Worm (Caenorhabditis elegans): ENCODE measurements around the gene cku-80.

The cku-80 gene

DNA sequence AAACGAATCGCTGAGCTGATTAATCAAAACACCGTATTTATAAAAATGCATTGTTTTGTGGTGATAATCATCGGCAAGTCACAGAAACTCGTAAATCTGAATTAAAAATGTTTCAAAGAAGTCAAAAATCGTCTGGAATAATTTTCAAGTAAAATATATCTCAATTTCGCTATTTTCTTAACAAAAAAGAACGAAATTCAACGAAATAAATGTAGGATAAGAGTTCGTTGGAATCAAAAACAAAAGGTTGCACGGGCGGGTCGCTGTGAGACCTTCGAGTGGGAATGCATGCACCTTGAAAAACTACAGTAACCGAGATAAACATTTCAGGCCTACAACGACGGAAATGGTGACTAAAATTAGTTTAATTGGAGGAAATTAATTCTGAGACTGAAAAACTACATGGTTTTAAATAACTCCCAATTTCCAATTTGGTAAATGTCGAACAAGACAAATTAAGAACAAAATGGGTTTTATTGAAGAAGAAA lies 14.7 kb downstream of the cku-80 start, which contains the start of gene C28A5.1:
Gene C28A5.1 (minus strand): TSS at position 51 of the 488 bp plus-strand sequence.
- TF ChIP-seq mep-1 (tag; optimal IDR thresholded peaks at IDR 0.05) (no peak), ces-1 (GFP tag; optimal IDR thresholded peaks at IDR 0.05) (no peak), sem-2 (GFP tag; optimal IDR thresholded peaks at IDR 0.05) (no peak), lin-32 (GFP tag; optimal IDR thresholded peaks at IDR 0.05) (no peak), mab-5 (tag; optimal IDR thresholded peaks at IDR 0.05) (no peak), cnd-1 (tag; optimal IDR thresholded peaks at IDR 0.05) (no peak), nhr-76 (tag; optimal IDR thresholded peaks at IDR 0.05) (no peak), ham-2 (GFP tag; optimal IDR thresholded peaks at IDR 0.05) (no peak), unc-62 (GFP tag; optimal IDR thresholded peaks at IDR 0.05) (no peak), M03D4.4 (tag; optimal IDR thresholded peaks at IDR 0.05) (no peak), lsy-2 (tag; optimal IDR thresholded peaks at IDR 0.05) (no peak), snpc-4 (tag; optimal IDR thresholded peaks at IDR 0.05) (no peak), blmp-1 (tag; optimal IDR thresholded peaks at IDR 0.05) (no peak), ceh-43 (GFP tag; optimal IDR thresholded peaks at IDR 0.05) (no peak), nhr-28 (tag; optimal IDR thresholded peaks at IDR 0.05) (no peak), nhr-237 (tag; optimal IDR thresholded peaks at IDR 0.05) (no peak), lin-13 (tag; optimal IDR thresholded peaks at IDR 0.05) (no peak)

- TF ChIP-seq drap-1 (GFP tag; optimal IDR thresholded peaks at IDR 0.05) (no peak), sptf-1 (tag; optimal IDR thresholded peaks at IDR 0.05) (no peak), nhr-2 (tag; optimal IDR thresholded peaks at IDR 0.05) (no peak), ces-1 (GFP tag; optimal IDR thresholded peaks at IDR 0.05) (no peak), ztf-11 (tag; optimal IDR thresholded peaks at IDR 0.05) (no peak), lin-13 (tag; optimal IDR thresholded peaks at IDR 0.05) (no peak), nhr-237 (tag; optimal IDR thresholded peaks at IDR 0.05) (no peak), mls-2 (tag; optimal IDR thresholded peaks at IDR 0.05) (no peak), unc-120 (tag; optimal IDR thresholded peaks at IDR 0.05; ENCODE audit: poor library complexity, severe bottlenecking) (no peak), snpc-4 (tag; optimal IDR thresholded peaks at IDR 0.05) (no peak), hlh-1 (tag; optimal IDR thresholded peaks at IDR 0.05) (no peak), elt-3 (tag; optimal IDR thresholded peaks at IDR 0.05) (no peak), blmp-1 (tag; optimal IDR thresholded peaks at IDR 0.05) (no peak), cnd-1 (tag; optimal IDR thresholded peaks at IDR 0.05) (no peak), ceh-39 (tag; optimal IDR thresholded peaks at IDR 0.05) (no peak), sem-2 (GFP tag; optimal IDR thresholded peaks at IDR 0.05) (no peak)
Measured at ce11 chrIII:4435262-4435661, 15.6 kb downstream of the cku-80 start.

DNA sequence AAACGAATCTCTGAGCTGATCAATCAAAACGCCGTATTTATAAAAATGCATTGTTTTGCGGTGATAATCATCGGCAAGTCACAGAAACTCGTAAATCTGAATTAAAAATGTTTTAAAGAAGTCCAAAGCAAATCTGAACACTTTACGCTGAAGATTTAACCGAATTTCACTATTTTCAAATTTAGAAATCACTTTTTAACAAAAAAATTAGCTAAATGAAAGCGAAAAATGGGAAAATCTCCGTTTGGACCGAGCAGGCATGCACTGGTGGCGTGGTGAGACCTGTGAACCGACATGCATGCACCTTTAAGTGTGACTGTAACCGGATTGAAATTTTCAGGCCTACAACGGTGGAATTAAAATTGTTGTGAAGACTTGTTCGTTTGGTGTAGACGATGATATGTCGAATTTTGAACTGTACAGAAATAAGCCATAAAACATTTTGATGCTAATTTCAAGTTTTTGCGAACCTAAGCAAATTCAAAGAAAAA lies 19.9 kb downstream of the cku-80 start, which contains the start of gene C28A5.2:
Gene C28A5.2 (minus strand): TSS at position 51 of the 491 bp plus-strand sequence.
- no peak for TF ChIP-seq sem-2 (GFP tag; optimal IDR thresholded peaks at IDR 0.05)
- TF ChIP-seq elt-3 (tag; optimal IDR thresholded peaks at IDR 0.05): no peak
- no peak for TF ChIP-seq flh-1 (GFP tag; optimal IDR thresholded peaks at IDR 0.05)
- TF ChIP-seq sptf-1 (tag; optimal IDR thresholded peaks at IDR 0.05): no peak
- TF ChIP-seq mep-1 (tag; optimal IDR thresholded peaks at IDR 0.05): no peak
- TF ChIP-seq cnd-1 (tag; optimal IDR thresholded peaks at IDR 0.05): no peak
- TF ChIP-seq snpc-4 (tag; optimal IDR thresholded peaks at IDR 0.05): no peak
- TF ChIP-seq mab-5 (tag; optimal IDR thresholded peaks at IDR 0.05): no peak
- TF ChIP-seq nhr-28 (tag; optimal IDR thresholded peaks at IDR 0.05): no peak
- no peak for TF ChIP-seq M03D4.4 (tag; optimal IDR thresholded peaks at IDR 0.05)
- TF ChIP-seq nhr-12 (tag; optimal IDR thresholded peaks at IDR 0.05): no peak
- TF ChIP-seq ceh-39 (tag; optimal IDR thresholded peaks at IDR 0.05): no peak
- no peak for TF ChIP-seq lin-13 (tag; optimal IDR thresholded peaks at IDR 0.05)
- no peak for TF ChIP-seq bed-3 (GFP tag; optimal IDR thresholded peaks at IDR 0.05)
- no peak for TF ChIP-seq elt-1 (tag; optimal IDR thresholded peaks at IDR 0.05; ENCODE audit: borderline replicate concordance, insufficient read depth)

DNA sequence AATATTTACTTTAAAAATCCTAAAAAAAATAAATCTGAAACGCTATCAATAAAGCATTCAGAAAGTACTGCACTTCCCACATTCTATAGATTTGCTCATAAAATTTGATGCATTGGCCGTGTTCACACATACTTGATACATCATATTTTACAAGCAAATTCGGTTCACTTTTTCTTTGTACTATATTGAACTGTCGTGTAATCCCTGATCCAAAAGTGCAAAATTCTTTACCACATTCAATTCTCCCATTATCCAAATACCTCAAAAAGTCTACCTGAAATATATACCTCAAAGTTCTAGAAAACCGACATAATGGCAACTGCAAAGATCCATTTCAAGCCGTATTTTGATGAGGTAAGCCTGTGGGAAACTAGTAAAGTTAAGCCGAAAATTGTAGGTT lies 22.1 kb downstream of the cku-80 start, which contains the start of gene nex-3:
Gene nex-3 (plus strand): TSS at position 301 of the 400 bp plus-strand sequence.
- no peak for TF ChIP-seq blmp-1 (tag; optimal IDR thresholded peaks at IDR 0.05)
- TF ChIP-seq lin-32 (GFP tag; optimal IDR thresholded peaks at IDR 0.05): no peak
- TF ChIP-seq mep-1 (tag; optimal IDR thresholded peaks at IDR 0.05): no peak
- TF ChIP-seq elt-3 (tag; optimal IDR thresholded peaks at IDR 0.05): no peak
- no peak for TF ChIP-seq nhr-2 (tag; optimal IDR thresholded peaks at IDR 0.05)

DNA sequence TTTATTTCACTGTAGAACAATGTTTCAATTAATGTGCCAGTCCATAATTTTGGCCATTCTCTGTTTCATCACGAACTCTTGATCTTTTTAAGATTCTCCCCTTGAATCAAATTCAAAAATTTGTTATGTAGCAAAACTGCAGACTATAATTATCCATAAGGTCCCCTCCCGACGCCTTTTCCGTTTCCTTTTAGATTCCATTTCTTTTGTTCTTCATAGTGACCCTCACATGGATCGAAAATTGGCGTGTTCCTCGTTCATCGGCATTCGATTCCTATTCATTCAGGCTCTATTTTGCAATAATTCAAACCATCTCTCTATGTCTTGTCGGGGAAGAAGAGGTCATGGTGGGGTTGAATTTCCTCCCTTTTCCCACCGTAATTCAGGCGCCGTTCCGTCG lies 24.8 kb downstream of the cku-80 start:
- TF ChIP-seq ceh-43 (GFP tag; optimal IDR thresholded peaks at IDR 0.05) (peak; percentile 96), mls-2 (tag; optimal IDR thresholded peaks at IDR 0.05) (no peak), unc-120 (tag; optimal IDR thresholded peaks at IDR 0.05; ENCODE audit: poor library complexity, severe bottlenecking) (no peak), nhr-76 (tag; optimal IDR thresholded peaks at IDR 0.05) (no peak), elt-1 (tag; optimal IDR thresholded peaks at IDR 0.05; ENCODE audit: borderline replicate concordance, insufficient read depth) (no peak)

Measured in whole organism, mixed stage, embryonic.